Fruit fly (Drosophila melanogaster) whole organism, embryonic: ENCODE results near the gene Syx5.

Experiments used
- Aef1 ChIP-seq: fragments of 200-800 bp; sonication (Bioruptor generic); IDR thresholded peaks from 3 replicates; pipeline ENCODE4 v1.3.6; 2022; ENCODE audit warnings: missing biosample characterization, missing genetic modification characterization
- CG11696 ChIP-seq: fragments of 200-800 bp; sonication (Bioruptor generic); IDR thresholded peaks from 2 replicates; pipeline ENCODE4 v1.3.6; 2022; ENCODE audit warnings: missing biosample characterization, missing genetic modification characterization
- Fer1 ChIP-seq: fragments of 200-800 bp; sonication (Bioruptor generic); optimal IDR thresholded peaks from 2 replicates; lab custom pipeline; 2017; ENCODE audit warnings: missing biosample characterization, mild to moderate bottlenecking, missing genetic modification characterization
- crc ChIP-seq: fragments of 200-800 bp; sonication (Bioruptor generic); optimal IDR thresholded peaks from 2 replicates; lab custom pipeline; 2016; ENCODE audit warnings: missing biosample characterization, missing genetic modification characterization

- TF ChIP-seq CG11696 (GFP tag; lab: Robert Waterston, UW) (no peak), crc (no peak), Fer1 (GFP tag; lab: Kevin White, UChicago) (no peak), Aef1 (GFP tag; lab: Robert Waterston, UW) (no peak)
These were observed 46.6 kb downstream of the Syx5 start for dm6 chr2L:16353765-16354164.
